Worm (Caenorhabditis elegans) whole organism, early embryonic: ENCODE results near the gene T14G8.4.

Source experiments
- B0310.2 ChIP-seq: sonication (generic microtip); optimal IDR thresholded peaks from 2 replicates; lab custom pipeline; 2016; ENCODE audit warnings: mild to moderate bottlenecking, missing genetic modification characterization, missing compliant biosample characterization
- F13C5.2 ChIP-seq: sonication (generic microtip); optimal IDR thresholded peaks from 2 replicates; lab custom pipeline; 2017; ENCODE audit warnings: mild to moderate bottlenecking, missing genetic modification characterization, inconsistent platforms, missing compliant biosample characterization
- aly-1 ChIP-seq: sonication (generic microtip); optimal IDR thresholded peaks from 2 replicates; lab custom pipeline; 2016; ENCODE audit warnings: missing genetic modification characterization, missing compliant biosample characterization
- ama-1 ChIP-seq: fragments of 150-350 bp; optimal IDR thresholded peaks from 2 replicates; lab custom pipeline; 2014
- ceh-13 ChIP-seq: fragments of 200-800 bp; sonication (Bioruptor generic); optimal IDR thresholded peaks from 2 replicates; lab custom pipeline; 2018; ENCODE audit warnings: mild to moderate bottlenecking, missing genetic modification characterization, missing compliant biosample characterization
- ceh-36 ChIP-seq: sonication (generic microtip); optimal IDR thresholded peaks from 2 replicates; lab custom pipeline; 2016; ENCODE audit warnings: missing genetic modification characterization, inconsistent platforms, missing compliant biosample characterization
- ets-7 ChIP-seq: sonication (generic microtip); optimal IDR thresholded peaks from 2 replicates; lab custom pipeline; 2016; ENCODE audit warnings: missing genotype, missing genetic modification characterization, missing compliant biosample characterization
- flt-1 ChIP-seq: fragments of 200-800 bp; sonication (Bioruptor generic); IDR thresholded peaks from 2 replicates; pipeline ENCODE4 v1.3.6; 2022; ENCODE audit warnings: missing genetic modification characterization, missing compliant biosample characterization
- hmbx-1 ChIP-seq: sonication (generic microtip); optimal IDR thresholded peaks from 2 replicates; lab custom pipeline; 2016; ENCODE audit warnings: mild to moderate bottlenecking, missing genetic modification characterization, missing compliant biosample characterization
- hmg-4 ChIP-seq: fragments of 200-800 bp; sonication (Bioruptor generic); optimal IDR thresholded peaks from 2 replicates; lab custom pipeline; 2018; ENCODE audit warnings: mild to moderate bottlenecking, missing genetic modification characterization, missing compliant biosample characterization
- hnd-1 ChIP-seq: sonication (generic microtip); optimal IDR thresholded peaks from 2 replicates; lab custom pipeline; 2016; ENCODE audit warnings: missing genetic modification characterization, missing compliant biosample characterization
- pes-1 ChIP-seq: fragments of 200-800 bp; sonication (Bioruptor generic); IDR thresholded peaks from 2 replicates; pipeline ENCODE4 v1.3.6; 2022; ENCODE audit warnings: missing genetic modification reagents, missing genetic modification characterization, missing compliant biosample characterization
- scrt-1 ChIP-seq: fragments of 200-800 bp; sonication (Bioruptor generic); IDR thresholded peaks from 2 replicates; pipeline ENCODE4 v1.3.6; 2022; ENCODE audit warnings: missing genetic modification characterization, missing compliant biosample characterization
- sea-1 ChIP-seq: fragments of 200-800 bp; sonication (Bioruptor generic); conservative IDR thresholded peaks from 2 replicates; pipeline ENCODE4 v1.3.6; 2022; ENCODE audit warnings: missing genetic modification characterization, missing compliant biosample characterization
- tbx-11 ChIP-seq: fragments of 200-800 bp; sonication (Bioruptor generic); IDR thresholded peaks from 2 replicates; pipeline ENCODE4 v1.3.6; 2022; ENCODE audit warnings: missing genetic modification characterization, missing compliant biosample characterization
- tbx-37 ChIP-seq: fragments of 200-800 bp; sonication (Bioruptor generic); conservative IDR thresholded peaks from 2 replicates; pipeline ENCODE4 v1.3.6; 2022; ENCODE audit warnings: missing genetic modification reagents, missing genetic modification characterization, missing compliant biosample characterization
- tra-4 ChIP-seq: sonication (generic microtip); optimal IDR thresholded peaks from 2 replicates; lab custom pipeline; 2017; ENCODE audit warnings: missing genetic modification characterization, missing compliant biosample characterization

Gene T14G8.4

DNA sequence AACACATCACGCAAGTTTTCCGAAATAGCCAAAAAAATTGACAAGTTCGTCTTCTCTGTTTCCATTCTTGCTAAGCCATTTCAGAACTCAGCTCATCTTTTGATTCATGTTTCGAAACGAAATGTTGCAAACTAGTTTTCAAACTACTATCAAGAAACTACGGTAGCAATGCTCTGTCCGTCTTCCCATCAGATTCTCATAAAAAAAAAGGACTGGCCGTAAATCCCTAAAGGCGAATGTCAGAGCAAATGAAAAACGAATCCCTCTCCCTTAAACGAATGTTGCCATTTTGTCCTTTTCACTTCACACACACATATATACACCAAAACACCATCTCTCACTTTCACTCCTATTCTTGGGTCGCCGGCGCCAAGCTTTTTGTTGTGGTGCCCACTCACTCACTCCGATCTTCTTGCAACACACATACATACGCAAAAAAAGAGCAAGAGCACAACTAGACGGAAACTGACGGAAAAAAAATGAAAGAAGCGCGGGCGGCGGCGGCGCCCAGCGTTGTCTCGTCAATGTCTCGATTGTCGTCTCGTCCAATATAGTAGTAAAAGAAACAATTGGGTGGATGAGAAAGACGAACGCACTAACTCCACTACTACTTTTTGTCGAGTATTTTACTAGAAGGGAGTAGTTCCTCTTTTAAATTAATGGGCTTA is 35.8 kb downstream of the T14G8.4 start:
- TF ChIP-seq ceh-13 (GFP tag; lab: Kevin White, UChicago), result no peak
- no peak for TF ChIP-seq tbx-37 (GFP tag; lab: Robert Waterston, UW)
- TF ChIP-seq sea-1 (GFP tag; lab: Robert Waterston, UW), result no peak
- TF ChIP-seq tra-4 (tag; lab: Kevin White, UChicago), result no peak
- no peak for TF ChIP-seq tbx-11 (GFP tag; lab: Robert Waterston, UW)
- TF ChIP-seq pes-1 (GFP tag; lab: Robert Waterston, UW), result no peak
- no peak for TF ChIP-seq ceh-36
- no peak for TF ChIP-seq scrt-1 (GFP tag; lab: Robert Waterston, UW)
- TF ChIP-seq hmg-4, result no peak
- TF ChIP-seq F13C5.2 (tag; lab: Kevin White, UChicago), result no peak
- TF ChIP-seq B0310.2 (tag; lab: Kevin White, UChicago), result no peak
- no peak for TF ChIP-seq hnd-1 (tag; lab: Kevin White, UChicago)
- no peak for TF ChIP-seq aly-1
- TF ChIP-seq flt-1, result no peak

DNA sequence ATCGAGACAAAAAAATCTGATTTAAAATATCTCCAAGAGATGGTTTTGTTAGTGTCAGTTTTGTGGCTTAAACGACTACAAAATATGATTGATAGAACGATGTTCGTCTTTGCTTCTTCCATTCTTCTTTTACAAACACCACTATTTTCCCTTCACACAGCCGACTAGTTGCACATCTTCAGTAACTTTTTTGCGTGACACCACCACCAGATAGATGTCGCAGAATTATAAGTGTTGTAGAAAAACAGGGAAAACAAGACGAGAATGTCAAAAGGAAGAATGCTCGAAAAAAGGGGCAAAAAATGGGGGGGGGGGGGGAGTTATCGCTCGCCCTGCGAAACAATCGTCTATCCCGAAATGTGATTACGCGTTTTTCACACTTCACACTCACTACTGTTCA is 36.9 kb downstream of the T14G8.4 start:
- TF ChIP-seq ceh-13 (GFP tag; lab: Kevin White, UChicago), result no peak
- no peak for TF ChIP-seq scrt-1 (GFP tag; lab: Robert Waterston, UW)
- no peak for TF ChIP-seq tra-4 (tag; lab: Kevin White, UChicago)
- TF ChIP-seq pes-1 (GFP tag; lab: Robert Waterston, UW), result no peak
- TF ChIP-seq flt-1, result no peak
- no peak for TF ChIP-seq F13C5.2 (tag; lab: Kevin White, UChicago)
- no peak for TF ChIP-seq hmg-4
- TF ChIP-seq hnd-1 (tag; lab: Kevin White, UChicago), result no peak
- no peak for TF ChIP-seq ceh-36
- TF ChIP-seq tbx-37 (GFP tag; lab: Robert Waterston, UW), result no peak
- TF ChIP-seq tbx-11 (GFP tag; lab: Robert Waterston, UW), result no peak

DNA sequence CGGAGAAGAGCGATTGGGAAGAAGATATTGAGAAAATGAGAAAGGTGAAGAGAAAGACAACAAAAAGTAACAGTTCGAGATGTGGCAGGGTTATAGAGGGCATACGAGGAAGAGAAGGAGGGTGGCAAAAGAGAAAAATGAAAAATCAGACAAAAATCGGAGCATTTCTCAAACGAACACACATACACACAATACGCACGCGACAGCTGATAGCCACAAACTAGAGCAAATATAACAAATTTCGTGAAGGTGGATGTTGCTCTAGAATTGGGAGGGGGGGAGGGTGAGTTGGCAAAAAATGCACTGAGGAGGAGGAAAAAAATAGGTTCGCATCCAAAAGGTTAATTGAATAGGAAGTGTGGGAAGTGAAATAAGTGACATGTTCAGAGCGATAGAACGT is 38.5 kb downstream of the T14G8.4 start:
- TF ChIP-seq ceh-13 (GFP tag; lab: Kevin White, UChicago) (no peak), tbx-11 (GFP tag; lab: Robert Waterston, UW) (no peak), aly-1 (no peak), scrt-1 (GFP tag; lab: Robert Waterston, UW) (no peak)

DNA sequence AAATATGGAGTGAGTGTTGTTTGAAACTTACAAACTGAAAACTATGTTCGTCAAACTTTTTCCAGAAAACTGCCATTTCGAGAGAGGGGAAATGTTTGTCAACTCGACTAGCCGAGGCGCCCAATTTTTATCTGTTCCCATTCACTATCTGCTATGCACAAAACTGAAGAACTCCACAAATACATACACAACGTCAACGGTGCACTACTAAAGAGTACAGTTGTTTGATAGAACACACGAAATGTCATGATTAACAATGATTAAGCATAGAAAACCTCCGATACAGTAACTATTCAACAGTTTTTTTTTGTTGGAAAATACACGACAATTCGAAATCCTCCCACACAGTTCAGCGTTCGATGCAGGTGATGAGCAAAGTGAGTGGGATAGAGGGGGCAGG is 44.2 kb downstream of the T14G8.4 start:
- TF ChIP-seq aly-1 (no peak), tbx-37 (GFP tag; lab: Robert Waterston, UW) (no peak), hmg-4 (no peak), scrt-1 (GFP tag; lab: Robert Waterston, UW) (no peak), tra-4 (tag; lab: Kevin White, UChicago) (no peak), ama-1 (lab: Kevin White, UChicago) (no peak), ceh-13 (GFP tag; lab: Kevin White, UChicago) (no peak), hnd-1 (tag; lab: Kevin White, UChicago) (no peak), sea-1 (GFP tag; lab: Robert Waterston, UW) (no peak), ets-7 (tag; lab: Kevin White, UChicago) (no peak), flt-1 (no peak), pes-1 (GFP tag; lab: Robert Waterston, UW) (no peak), B0310.2 (tag; lab: Kevin White, UChicago) (no peak), hmbx-1 (tag; lab: Kevin White, UChicago) (no peak), tbx-11 (GFP tag; lab: Robert Waterston, UW) (no peak)

DNA sequence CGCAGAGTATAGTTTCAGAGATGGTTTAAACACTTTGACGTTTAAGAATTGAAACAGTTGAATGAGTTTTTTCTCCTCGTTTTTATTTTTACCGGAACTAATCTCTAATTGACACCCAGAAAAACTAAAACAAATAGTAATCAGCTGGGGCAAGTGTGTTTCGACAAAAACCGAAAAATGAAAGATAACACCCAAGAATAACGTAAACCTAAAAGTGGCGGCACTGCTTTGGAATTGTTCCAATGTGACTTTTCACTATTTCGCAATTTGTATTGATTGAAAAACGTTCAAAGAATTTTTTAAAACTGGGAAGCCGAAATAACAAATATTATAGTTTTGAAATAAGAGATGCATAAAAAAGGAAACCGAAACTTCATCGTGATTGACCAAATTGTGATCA is 44.9 kb downstream of the T14G8.4 start:
- TF ChIP-seq ets-7 (tag; lab: Kevin White, UChicago), result no peak
- no peak for TF ChIP-seq tra-4 (tag; lab: Kevin White, UChicago)
- TF ChIP-seq flt-1, result no peak
- TF ChIP-seq ceh-36, result no peak
- TF ChIP-seq tbx-11 (GFP tag; lab: Robert Waterston, UW), result no peak
- no peak for TF ChIP-seq hmbx-1 (tag; lab: Kevin White, UChicago)

DNA sequence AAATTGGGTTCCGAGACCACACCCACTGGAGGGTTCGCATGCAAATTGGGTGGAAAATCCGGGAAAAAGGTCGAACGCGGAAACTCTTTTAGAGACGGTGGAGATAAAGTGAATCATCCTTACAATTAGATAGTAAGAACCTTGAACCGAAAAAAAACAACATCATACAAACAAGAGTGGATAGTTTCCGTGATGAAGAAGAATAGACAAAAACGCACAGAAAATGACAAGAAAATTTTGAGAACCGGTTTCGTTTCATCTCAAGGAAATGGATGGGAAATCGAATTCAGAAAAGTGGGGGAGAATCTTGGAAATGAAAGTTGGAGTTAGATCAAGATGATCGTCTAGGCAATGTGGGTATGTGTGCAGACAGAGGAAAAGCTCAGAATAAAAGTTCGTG is 48.3 kb downstream of the T14G8.4 start:
- TF ChIP-seq ceh-36 (no peak), F13C5.2 (tag; lab: Kevin White, UChicago) (no peak), flt-1 (no peak), ceh-13 (GFP tag; lab: Kevin White, UChicago) (no peak), B0310.2 (tag; lab: Kevin White, UChicago) (no peak), ets-7 (tag; lab: Kevin White, UChicago) (no peak), tra-4 (tag; lab: Kevin White, UChicago) (no peak), hmbx-1 (tag; lab: Kevin White, UChicago) (no peak), ama-1 (lab: Kevin White, UChicago) (no peak), pes-1 (GFP tag; lab: Robert Waterston, UW) (no peak), tbx-37 (GFP tag; lab: Robert Waterston, UW) (no peak), hmg-4 (no peak), sea-1 (GFP tag; lab: Robert Waterston, UW) (no peak), hnd-1 (tag; lab: Kevin White, UChicago) (no peak), tbx-11 (GFP tag; lab: Robert Waterston, UW) (no peak), aly-1 (no peak), scrt-1 (GFP tag; lab: Robert Waterston, UW) (no peak)

DNA sequence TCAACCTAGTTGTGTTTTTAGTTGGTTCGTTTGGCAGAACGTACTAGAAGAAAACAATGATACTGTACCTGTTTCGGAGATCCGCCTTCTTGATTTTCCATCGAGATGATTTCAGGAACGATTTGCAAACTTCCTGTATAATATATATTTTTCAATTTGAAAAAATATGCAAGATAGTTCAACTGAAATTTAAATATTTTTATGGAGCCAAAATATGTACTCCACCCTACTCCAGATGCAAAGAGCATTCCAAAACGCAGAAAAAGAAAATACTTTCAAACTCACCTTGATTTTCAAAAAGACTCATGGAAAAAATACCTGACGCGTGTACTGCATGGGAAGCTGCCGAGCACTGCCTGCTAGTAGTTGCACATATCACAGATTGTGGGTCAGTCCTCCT is 50.2 kb downstream of the T14G8.4 start, which contains the start of gene gei-3:
TSS of gene gei-3 (minus strand) at position 101 of the 400 bp plus-strand sequence.
- TF ChIP-seq hmg-4, result no peak
- TF ChIP-seq ama-1 (lab: Kevin White, UChicago), result no peak
- TF ChIP-seq ets-7 (tag; lab: Kevin White, UChicago), result no peak
- TF ChIP-seq sea-1 (GFP tag; lab: Robert Waterston, UW), result no peak
- no peak for TF ChIP-seq tbx-37 (GFP tag; lab: Robert Waterston, UW)
- no peak for TF ChIP-seq F13C5.2 (tag; lab: Kevin White, UChicago)
- no peak for TF ChIP-seq ceh-13 (GFP tag; lab: Kevin White, UChicago)
- TF ChIP-seq hmbx-1 (tag; lab: Kevin White, UChicago), result no peak
- no peak for TF ChIP-seq pes-1 (GFP tag; lab: Robert Waterston, UW)
- no peak for TF ChIP-seq scrt-1 (GFP tag; lab: Robert Waterston, UW)
- no peak for TF ChIP-seq B0310.2 (tag; lab: Kevin White, UChicago)
- TF ChIP-seq aly-1, result no peak
- no peak for TF ChIP-seq flt-1
- no peak for TF ChIP-seq hnd-1 (tag; lab: Kevin White, UChicago)
- TF ChIP-seq tra-4 (tag; lab: Kevin White, UChicago), result no peak
- TF ChIP-seq tbx-11 (GFP tag; lab: Robert Waterston, UW), result no peak
- no peak for TF ChIP-seq ceh-36
